Worm (Caenorhabditis elegans) whole organism, L4 larva: ENCODE results near the gene cpna-1.
A peak's percentile ranks its signal among the peaks of the same experiment; 100 is the strongest.

Experiments used
- D1046.2 ChIP-seq: fragments of 200-800 bp; sonication (Bioruptor generic); IDR thresholded peaks from 2 replicates; pipeline ENCODE4 v1.3.6; 2022; ENCODE audit warnings: missing genetic modification characterization, missing compliant biosample characterization
- F10B5.3 ChIP-seq: sonication (generic microtip); optimal IDR thresholded peaks from 2 replicates; lab custom pipeline; 2016; ENCODE audit warnings: mild to moderate bottlenecking, missing genetic modification characterization, missing compliant biosample characterization
- F49E8.2 ChIP-seq: sonication (generic microtip); optimal IDR thresholded peaks from 2 replicates; lab custom pipeline; 2016; ENCODE audit warnings: missing compliant biosample characterization, mild to moderate bottlenecking, missing genetic modification characterization, borderline replicate concordance
- Y105C5A.15 ChIP-seq: fragments of 200-800 bp; sonication (Bioruptor generic); IDR thresholded peaks from 2 replicates; pipeline ENCODE4 v1.3.6; 2022; ENCODE audit warnings: missing genetic modification characterization, missing compliant biosample characterization
- ZK546.5 ChIP-seq, 2 experiments: sonication (generic microtip); optimal IDR thresholded peaks; 2 replicates each; lab custom pipeline; 2017; ENCODE audit warnings: missing biosample characterization in 2 of 2, missing genetic modification characterization in 2 of 2
- aha-1 ChIP-seq: fragments of 150-350 bp; peaks from one replicate; lab custom pipeline; 2014; ENCODE audit warnings: missing biosample characterization, missing genetic modification characterization
- aly-2 ChIP-seq: sonication (generic microtip); optimal IDR thresholded peaks from 2 replicates; lab custom pipeline; 2018; ENCODE audit warnings: missing biosample characterization, missing genetic modification characterization
- ceh-82 ChIP-seq: sonication (generic microtip); optimal IDR thresholded peaks from 2 replicates; lab custom pipeline; 2017; ENCODE audit warnings: missing biosample characterization, missing genetic modification characterization
- daf-12 ChIP-seq: fragments of 150-350 bp; optimal IDR thresholded peaks from 2 replicates; lab custom pipeline; 2014; ENCODE audit warnings: missing biosample characterization, missing genetic modification reagents, missing genetic modification characterization
- daf-16 ChIP-seq, 3 experiments: sonication (generic microtip); optimal IDR thresholded peaks; 2 replicates each; lab custom pipeline; 2016 to 2017; ENCODE audit warnings: missing genetic modification characterization in 3 of 3, missing genetic modification reagents in 3 of 3, mild to moderate bottlenecking in 2 of 3, missing compliant biosample characterization in 2 of 3, missing biosample characterization in 1 of 3, moderate library complexity in 1 of 3
- dmd-9 ChIP-seq: fragments of 200-800 bp; sonication (Bioruptor generic); IDR thresholded peaks from 2 replicates; pipeline ENCODE4 v1.3.6; 2022; ENCODE audit warnings: missing genetic modification reagents, missing genetic modification characterization, missing compliant biosample characterization
- dpl-1 ChIP-seq: fragments of 150-350 bp; optimal IDR thresholded peaks from 2 replicates; lab custom pipeline; 2014; ENCODE audit warnings: missing biosample characterization, missing genetic modification reagents, missing genetic modification characterization
- dve-1 ChIP-seq: sonication (generic microtip); optimal IDR thresholded peaks from 2 replicates; lab custom pipeline; 2017; ENCODE audit warnings: antibody characterized with exemption, mild to moderate bottlenecking, missing genetic modification characterization, missing compliant biosample characterization; ENCODE audit not compliant: insufficient read depth
- hif-1 ChIP-seq, 2 experiments: sonication (generic microtip); optimal IDR thresholded peaks; 2 replicates each; lab custom pipeline; 2016 to 2017; ENCODE audit warnings: missing compliant biosample characterization in 2 of 2, missing genetic modification characterization in 2 of 2, missing genetic modification reagents in 2 of 2, missing genotype in 2 of 2, mild to moderate bottlenecking in 1 of 2
- hlh-11 ChIP-seq: fragments of 200-800 bp; sonication (Bioruptor generic); optimal IDR thresholded peaks from 2 replicates; lab custom pipeline; 2018; ENCODE audit warnings: mild to moderate bottlenecking, missing genetic modification characterization, missing compliant biosample characterization
- hmg-1.1 ChIP-seq: fragments of 200-800 bp; sonication (Bioruptor generic); IDR thresholded peaks from 2 replicates; pipeline ENCODE4 v1.3.6; 2022; ENCODE audit warnings: missing genetic modification reagents, missing genetic modification characterization, missing compliant biosample characterization
- jun-1 ChIP-seq: fragments of 150-350 bp; optimal IDR thresholded peaks from 2 replicates; lab custom pipeline; 2014; ENCODE audit warnings: missing biosample characterization, missing genetic modification reagents, missing genetic modification characterization
- lin-29 ChIP-seq: fragments of 200-800 bp; sonication (Bioruptor generic); IDR thresholded peaks from 2 replicates; pipeline ENCODE4 v1.3.6; 2022; ENCODE audit warnings: missing genetic modification reagents, missing genetic modification characterization, missing compliant biosample characterization
- lin-38 ChIP-seq: fragments of 200-800 bp; sonication (Bioruptor generic); IDR thresholded peaks from 2 replicates; pipeline ENCODE4 v1.3.6; 2022; ENCODE audit warnings: missing genetic modification reagents, missing genetic modification characterization, missing compliant biosample characterization
- lsy-2 ChIP-seq, 2 experiments: fragments of 150-350 bp in 1 of 2; sonication (generic microtip) in 1 of 2; optimal IDR thresholded peaks; 2 replicates each; lab custom pipeline; 2014 to 2017; ENCODE audit warnings: missing biosample characterization in 2 of 2, missing genetic modification characterization in 2 of 2
- mdl-1 ChIP-seq, 2 experiments: fragments of 150-350 bp in 1 of 2; sonication (generic microtip) in 1 of 2; optimal IDR thresholded peaks; 2 replicates each; lab custom pipeline; 2014 to 2017; ENCODE audit warnings: missing biosample characterization in 2 of 2, missing genetic modification characterization in 2 of 2
- mdt-29 ChIP-seq: fragments of 200-800 bp; sonication (Bioruptor generic); IDR thresholded peaks from 2 replicates; pipeline ENCODE4 v1.3.6; 2022; ENCODE audit warnings: missing genetic modification reagents, missing genetic modification characterization, missing compliant biosample characterization
- mes-2 ChIP-seq: sonication (generic microtip); optimal IDR thresholded peaks from 2 replicates; lab custom pipeline; 2016; ENCODE audit warnings: missing genotype, mild to moderate bottlenecking, missing genetic modification characterization, missing compliant biosample characterization; ENCODE audit not compliant: poor library complexity, severe bottlenecking
- mxl-2 ChIP-seq: fragments of 200-800 bp; sonication (Bioruptor generic); conservative IDR thresholded peaks from 2 replicates; pipeline ENCODE4 v1.3.6; 2022; ENCODE audit warnings: missing genetic modification reagents, missing genetic modification characterization, missing compliant biosample characterization
- nhr-28 ChIP-seq: fragments of 150-350 bp; optimal IDR thresholded peaks from 2 replicates; lab custom pipeline; 2014; ENCODE audit warnings: missing biosample characterization, missing genetic modification characterization
- nhr-42 ChIP-seq: fragments of 200-800 bp; sonication (Bioruptor generic); IDR thresholded peaks from 2 replicates; pipeline ENCODE4 v1.3.6; 2022; ENCODE audit warnings: missing genetic modification characterization, missing compliant biosample characterization
- php-3 ChIP-seq: fragments of 200-800 bp; sonication (Bioruptor generic); IDR thresholded peaks from 2 replicates; pipeline ENCODE4 v1.3.6; 2022; ENCODE audit warnings: missing genetic modification reagents, missing genetic modification characterization, missing compliant biosample characterization
- pqm-1 ChIP-seq: sonication (generic microtip); optimal IDR thresholded peaks from 2 replicates; lab custom pipeline; 2017; ENCODE audit warnings: missing biosample characterization, missing genetic modification characterization
- saeg-2 ChIP-seq: fragments of 200-800 bp; sonication (Bioruptor generic); IDR thresholded peaks from 2 replicates; pipeline ENCODE4 v1.3.6; 2022; ENCODE audit warnings: missing genetic modification reagents, missing genetic modification characterization, missing compliant biosample characterization
- sdz-12 ChIP-seq: fragments of 200-800 bp; sonication (Bioruptor generic); optimal IDR thresholded peaks from 2 replicates; lab custom pipeline; 2018; ENCODE audit warnings: mild to moderate bottlenecking, missing genetic modification characterization, missing compliant biosample characterization
- skn-1 ChIP-seq: fragments of 150-350 bp; optimal IDR thresholded peaks from 2 replicates; lab custom pipeline; 2014; ENCODE audit warnings: missing biosample characterization, missing genetic modification characterization
- unc-62 ChIP-seq, 3 experiments: fragments of 150-350 bp in 1 of 3; sonication (generic microtip); optimal IDR thresholded peaks in 2 of 3; peaks in 1 of 3; 1 replicate in 1 of 3; 2 replicates in 2 of 3; lab custom pipeline; 2014 to 2017; ENCODE audit warnings: missing biosample characterization in 3 of 3, missing genetic modification characterization in 3 of 3, missing genetic modification reagents in 3 of 3, missing genotype in 1 of 3

cpna-1 gene

ce11 chrII:4173842-4174241 lies 12.6 kb upstream of the cpna-1 start:
- TF ChIP-seq mxl-2 (GFP tag; lab: Robert Waterston, UW) = no peak
- TF ChIP-seq aha-1 (tag; lab: Kevin White, UChicago) = no peak
- no peak for TF ChIP-seq aly-2 (tag; lab: Kevin White, UChicago)
- TF ChIP-seq hif-1 (tag; optimal IDR thresholded peaks at IDR 0.05; lab: Kevin White, UChicago) = no peak

DNA sequence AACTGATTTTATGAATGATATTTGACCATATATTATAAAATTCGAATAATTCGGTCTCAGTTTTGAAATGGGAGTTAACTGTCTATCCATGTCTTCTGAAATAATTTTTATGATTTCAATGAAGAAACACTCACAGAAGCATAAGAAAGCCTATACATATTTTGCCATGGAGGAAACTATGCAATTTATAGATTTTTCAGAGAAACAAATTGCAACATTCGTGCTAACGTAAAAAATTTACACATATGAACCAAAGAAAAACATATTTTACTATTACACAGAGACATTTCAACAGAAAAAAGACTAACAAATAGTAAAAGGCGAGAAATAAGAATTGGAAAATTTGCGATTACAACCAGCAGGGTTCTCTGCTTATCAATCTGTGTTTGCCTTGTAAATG lies 7.6 kb upstream of the cpna-1 start, which contains the start of gene R03H10.7:
TSS of gene R03H10.7 (minus strand) at position 101 of the 400 bp plus-strand sequence.
- TF ChIP-seq pqm-1 (tag; lab: Kevin White, UChicago) (peak; percentile 45), daf-16 (GFP tag; optimal IDR thresholded peaks at IDR 0.05; lab: Kevin White, UChicago) (no peak), daf-16 (tag; optimal IDR thresholded peaks at IDR 0.05; lab: Kevin White, UChicago) (peak; percentile 19), daf-12 (no peak), lsy-2 (tag; optimal IDR thresholded peaks at IDR 0.05; lab: Kevin White, UChicago) (no peak)

- peak; percentile 71 for TF ChIP-seq php-3 (GFP tag; lab: Robert Waterston, UW)
- peak; percentile 66 for TF ChIP-seq dve-1 (tag; lab: Kevin White, UChicago)
- no peak for TF ChIP-seq jun-1 (tag; lab: Kevin White, UChicago)
- peak; percentile 14 for TF ChIP-seq nhr-28 (tag; lab: Kevin White, UChicago)
- TF ChIP-seq sdz-12 (GFP tag; lab: Kevin White, UChicago) = no peak
- peak; percentile 21 for TF ChIP-seq hlh-11 (tag; lab: Kevin White, UChicago)
- no peak for TF ChIP-seq daf-16 (GFP tag; optimal IDR thresholded peaks at IDR 0.05; lab: Kevin White, UChicago)
- TF ChIP-seq daf-16 (tag; optimal IDR thresholded peaks at IDR 0.05; lab: Kevin White, UChicago) = peak; percentile 89
- peak; percentile 76 for TF ChIP-seq aha-1 (tag; lab: Kevin White, UChicago)
- no peak for TF ChIP-seq mdl-1 (tag; optimal IDR thresholded peaks at IDR 0.05; lab: Kevin White, UChicago)
- TF ChIP-seq skn-1 (tag; lab: Kevin White, UChicago) = no peak
Measured at ce11 chrII:4179897-4180296, 6.6 kb upstream of the cpna-1 start, which contains the start of gene R03H10.1. Gene R03H10.1, plus strand, starts transcription at chrII:4180248.

DNA sequence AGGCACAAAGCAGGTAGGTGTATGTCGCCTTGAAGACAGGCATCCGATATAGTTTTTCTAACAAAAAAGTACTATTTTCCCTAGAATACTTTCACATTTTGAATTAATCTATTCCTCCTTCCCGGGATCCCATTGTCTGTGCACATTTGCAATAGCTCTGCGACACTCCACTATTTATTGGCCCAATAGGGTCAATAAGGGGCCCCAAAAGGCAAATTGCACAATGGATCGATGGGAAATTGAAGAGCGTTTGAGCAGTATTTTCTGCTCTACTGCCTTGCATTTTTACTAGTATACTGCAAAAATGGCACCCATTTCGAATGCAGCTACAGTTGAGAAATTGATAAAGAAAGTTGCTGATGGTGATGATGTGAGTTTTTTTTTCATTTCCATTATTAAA lies 4.1 kb upstream of the cpna-1 start, which contains the start of gene R03H10.11:
TSS of gene R03H10.11 (plus strand) at position 301 of the 400 bp plus-strand sequence.
- TF ChIP-seq ceh-82 (tag; lab: Kevin White, UChicago) (no peak), dmd-9 (no peak), saeg-2 (GFP tag; lab: Robert Waterston, UW) (no peak), unc-62 (GFP tag; optimal IDR thresholded peaks at IDR 0.05 in 1 of 2; lab: Kevin White, UChicago) (no peak), unc-62 (tag; optimal IDR thresholded peaks at IDR 0.05; lab: Kevin White, UChicago) (no peak), F10B5.3 (tag; lab: Kevin White, UChicago) (no peak), ZK546.5 (tag; optimal IDR thresholded peaks at IDR 0.05; lab: Kevin White, UChicago) (no peak), jun-1 (tag; lab: Kevin White, UChicago) (no peak), lin-29 (GFP tag; lab: Robert Waterston, UW) (no peak), aha-1 (tag; lab: Kevin White, UChicago) (no peak), F49E8.2 (tag; lab: Kevin White, UChicago) (no peak), nhr-42 (GFP tag; lab: Robert Waterston, UW) (no peak), dpl-1 (GFP tag; lab: Kevin White, UChicago) (no peak), mes-2 (tag; lab: Kevin White, UChicago) (no peak), mdt-29 (no peak), D1046.2 (no peak), Y105C5A.15 (GFP tag; lab: Robert Waterston, UW) (no peak)
- TF ChIP-seq, all 104 proteins: peak for 0

- TF ChIP-seq nhr-28 (tag; lab: Kevin White, UChicago) (peak; percentile 8), hmg-1.1 (0 out of 2 replicates have a peak, but pooled peaks have one; percentile 22), daf-16 (GFP tag; optimal IDR thresholded peaks at IDR 0.05; lab: Kevin White, UChicago) (peak in 1 of 2 experiments; percentile 21), daf-16 (tag; optimal IDR thresholded peaks at IDR 0.05; lab: Kevin White, UChicago) (no peak), lin-38 (no peak)
Measured at ce11 chrII:4183979-4184378, 2.5 kb upstream of the cpna-1 start.
